Fruit fly (Drosophila melanogaster) whole organism, embryonic: ENCODE measurements around the gene CG13921.

Experiments
- Antp ChIP-seq: fragments of 200-800 bp; sonication (Bioruptor generic); optimal IDR thresholded peaks from 3 replicates; lab custom pipeline; 2016; ENCODE audit warnings: missing biosample characterization, missing genetic modification characterization
- Awh ChIP-seq: fragments of 200-800 bp; sonication (Bioruptor generic); IDR thresholded peaks from 2 replicates; pipeline ENCODE4, ENCODE4 v1.3.6; 2022; ENCODE audit warnings: missing biosample characterization, missing genetic modification characterization
- B-H2 ChIP-seq: fragments of 200-800 bp; sonication (Bioruptor generic); optimal IDR thresholded peaks from 2 replicates; lab custom pipeline; 2018; ENCODE audit warnings: missing biosample characterization, mild to moderate bottlenecking, missing genetic modification characterization
- Bgb ChIP-seq: fragments of 200-800 bp; sonication (Bioruptor generic); IDR thresholded peaks from 2 replicates; pipeline ENCODE4 v1.3.6; 2022; ENCODE audit warnings: missing biosample characterization, missing genetic modification characterization; ENCODE audit not compliant: partially characterized antibody
- BtbVII ChIP-seq: fragments of 200-800 bp; sonication (Bioruptor generic); optimal IDR thresholded peaks from 3 replicates; lab custom pipeline; 2017; ENCODE audit warnings: missing biosample characterization, mild to moderate bottlenecking, missing genetic modification characterization
- Bteb2 ChIP-seq: fragments of 200-800 bp; sonication (Bioruptor generic); optimal IDR thresholded peaks from 2 replicates; lab custom pipeline; 2016; ENCODE audit warnings: missing biosample characterization, missing genetic modification characterization
- CG1233 ChIP-seq: fragments of 200-800 bp; sonication (Bioruptor generic); optimal IDR thresholded peaks from 4 replicates; lab custom pipeline; 2018; ENCODE audit warnings: missing biosample characterization, mild to moderate bottlenecking, missing genetic modification characterization
- CG12769 ChIP-seq: fragments of 200-800 bp; sonication (Bioruptor generic); optimal IDR thresholded peaks from 2 replicates; lab custom pipeline; 2019; ENCODE audit warnings: missing biosample characterization, mild to moderate bottlenecking, missing genetic modification characterization, moderate library complexity
- CG14860 ChIP-seq: fragments of 200-800 bp; sonication (Bioruptor generic); IDR thresholded peaks from 3 replicates; pipeline ENCODE4 v1.3.6; 2022; ENCODE audit warnings: missing biosample characterization, missing genetic modification characterization; ENCODE audit not compliant: partially characterized antibody
- CG1647 ChIP-seq: fragments of 200-800 bp; sonication (Bioruptor generic); optimal IDR thresholded peaks from 3 replicates; lab custom pipeline; 2016; ENCODE audit warnings: missing biosample characterization, missing genetic modification characterization
- CG16779 ChIP-seq: fragments of 200-800 bp; sonication (Bioruptor generic); IDR thresholded peaks from 2 replicates; pipeline ENCODE4 v1.3.6; 2022; ENCODE audit warnings: missing biosample characterization, missing genetic modification characterization
- CG17186 ChIP-seq: fragments of 200-800 bp; sonication (Bioruptor generic); optimal IDR thresholded peaks from 3 replicates; lab custom pipeline; 2017; ENCODE audit warnings: missing biosample characterization, missing genetic modification reagents, missing genetic modification characterization
- CG2116 ChIP-seq: fragments of 200-800 bp; sonication (Bioruptor generic); optimal IDR thresholded peaks from 3 replicates; lab custom pipeline; 2018; ENCODE audit warnings: missing biosample characterization, mild to moderate bottlenecking, missing genetic modification characterization
- CG31441 ChIP-seq: fragments of 200-800 bp; sonication (Bioruptor generic); IDR thresholded peaks from 2 replicates; pipeline ENCODE4 v1.3.6; 2022; ENCODE audit warnings: missing biosample characterization, missing genetic modification characterization
- CG32532 ChIP-seq: fragments of 200-800 bp; sonication (Bioruptor generic); IDR thresholded peaks from 2 replicates; pipeline ENCODE4 v1.3.6; 2022; ENCODE audit warnings: missing biosample characterization, missing genetic modification characterization
- CG34422 ChIP-seq: fragments of 200-800 bp; sonication (Bioruptor generic); IDR thresholded peaks from 3 replicates; pipeline ENCODE4 v1.3.6; 2022; ENCODE audit warnings: missing biosample characterization, missing genetic modification characterization
- CG6689 ChIP-seq: fragments of 200-800 bp; sonication (Bioruptor generic); IDR thresholded peaks from 2 replicates; pipeline ENCODE4 v1.3.6; 2022; ENCODE audit warnings: missing biosample characterization, missing genetic modification characterization
- Camta ChIP-seq: fragments of 200-800 bp; sonication (Bioruptor generic); optimal IDR thresholded peaks from 2 replicates; lab custom pipeline; 2016; ENCODE audit warnings: missing biosample characterization, missing genetic modification characterization
- Dbx ChIP-seq: fragments of 200-800 bp; sonication (Bioruptor generic); IDR thresholded peaks from 3 replicates; pipeline ENCODE4 v1.3.6; 2022; ENCODE audit warnings: missing biosample characterization, missing genetic modification characterization
- Drgx ChIP-seq: fragments of 200-800 bp; sonication (Bioruptor generic); IDR thresholded peaks from 2 replicates; pipeline ENCODE4 v1.3.6; 2022; ENCODE audit warnings: missing biosample characterization, missing genetic modification characterization
- Fer1 ChIP-seq: fragments of 200-800 bp; sonication (Bioruptor generic); optimal IDR thresholded peaks from 2 replicates; lab custom pipeline; 2017; ENCODE audit warnings: missing biosample characterization, mild to moderate bottlenecking, missing genetic modification characterization
- Fer2 ChIP-seq: fragments of 200-800 bp; sonication (Bioruptor generic); optimal IDR thresholded peaks from 2 replicates; lab custom pipeline; 2018; ENCODE audit warnings: missing biosample characterization, mild to moderate bottlenecking, missing genetic modification characterization, moderate library complexity
- Hmr ChIP-seq: fragments of 200-800 bp; sonication (Bioruptor generic); optimal IDR thresholded peaks from 3 replicates; lab custom pipeline; 2017; ENCODE audit warnings: mild to moderate bottlenecking, missing biosample characterization, missing genetic modification reagents, missing genetic modification characterization
- MESR4 ChIP-seq: fragments of 200-800 bp; sonication (Bioruptor generic); optimal IDR thresholded peaks from 2 replicates; lab custom pipeline; 2018; ENCODE audit warnings: missing biosample characterization, mild to moderate bottlenecking, missing genetic modification characterization, moderate library complexity
- MTF-1 ChIP-seq: fragments of 200-800 bp; sonication (Bioruptor generic); optimal IDR thresholded peaks from 2 replicates; lab custom pipeline; 2018; ENCODE audit warnings: missing biosample characterization, mild to moderate bottlenecking, missing genetic modification characterization, borderline replicate concordance
- Pdp1 ChIP-seq, 2 experiments: fragments of 200-800 bp; sonication (Bioruptor generic); optimal IDR thresholded peaks; 3 replicates each; lab custom pipeline; 2016; ENCODE audit warnings: missing biosample characterization in 2 of 2, missing genetic modification characterization in 2 of 2, mild to moderate bottlenecking in 1 of 2, moderate library complexity in 1 of 2
- Sry-δ ChIP-seq: fragments of 200-800 bp; sonication (Bioruptor generic); optimal IDR thresholded peaks from 2 replicates; lab custom pipeline; 2016; ENCODE audit warnings: missing biosample characterization, missing genetic modification characterization
- ato ChIP-seq: fragments of 200-800 bp; sonication (Bioruptor generic); IDR thresholded peaks from 2 replicates; pipeline ENCODE4 v1.3.6; 2022; ENCODE audit warnings: missing biosample characterization, missing genetic modification characterization; ENCODE audit not compliant: partially characterized antibody
- bowl ChIP-seq: fragments of 200-800 bp; sonication (Bioruptor generic); IDR thresholded peaks from 2 replicates; pipeline ENCODE4 v1.3.6; 2022; ENCODE audit warnings: missing biosample characterization, missing genetic modification characterization
- disco-r ChIP-seq: fragments of 200-800 bp; sonication (Bioruptor generic); optimal IDR thresholded peaks from 2 replicates; lab custom pipeline; 2016; ENCODE audit warnings: missing biosample characterization, missing genetic modification characterization
- dmrt99B ChIP-seq: fragments of 200-800 bp; sonication (Bioruptor generic); optimal IDR thresholded peaks from 2 replicates; lab custom pipeline; 2018; ENCODE audit warnings: missing biosample characterization, mild to moderate bottlenecking, missing genetic modification characterization, moderate library complexity
- eyg ChIP-seq: fragments of 200-800 bp; sonication (Bioruptor generic); optimal IDR thresholded peaks from 3 replicates; lab custom pipeline; 2016; ENCODE audit warnings: missing biosample characterization, missing genetic modification characterization
- fd3F ChIP-seq: fragments of 200-800 bp; sonication (Bioruptor generic); optimal IDR thresholded peaks from 2 replicates; lab custom pipeline; 2018; ENCODE audit warnings: missing biosample characterization, mild to moderate bottlenecking, missing genetic modification characterization, moderate library complexity
- fd96Cb ChIP-seq: fragments of 200-800 bp; sonication (Bioruptor generic); optimal IDR thresholded peaks from 2 replicates; lab custom pipeline; 2018; ENCODE audit warnings: missing biosample characterization, mild to moderate bottlenecking, missing genetic modification characterization, moderate library complexity
- h ChIP-seq: fragments of >200 bp; optimal IDR thresholded peaks from 2 replicates; lab custom pipeline; 2017
- knrl ChIP-seq: fragments of 200-800 bp; sonication (Bioruptor generic); IDR thresholded peaks from 3 replicates; pipeline ENCODE4 v1.3.6; 2022; ENCODE audit warnings: missing biosample characterization, missing genetic modification characterization; ENCODE audit not compliant: partially characterized antibody
- lov ChIP-seq, 2 experiments: fragments of 200-800 bp in 1 of 2; fragments of >200 bp in 1 of 2; sonication (Bioruptor generic) in 1 of 2; IDR thresholded peaks in 1 of 2; optimal IDR thresholded peaks in 1 of 2; 2 replicates in 1 of 2; 3 replicates in 1 of 2; pipeline versions ENCODE4 v1.3.6 to Lab custom; 2017 to 2022; ENCODE audit warnings: missing biosample characterization in 1 of 2, missing genetic modification characterization in 1 of 2
- maf-S ChIP-seq: fragments of 200-800 bp; sonication (Bioruptor generic); optimal IDR thresholded peaks from 2 replicates; lab custom pipeline; 2016; ENCODE audit warnings: missing biosample characterization, missing genetic modification characterization
- nom ChIP-seq: fragments of 200-800 bp; sonication (Bioruptor generic); optimal IDR thresholded peaks from 2 replicates; lab custom pipeline; 2017; ENCODE audit warnings: missing biosample characterization, missing genetic modification characterization, mild to moderate bottlenecking, moderate library complexity, missing genetic modification reagents
- oc ChIP-seq: fragments of 200-800 bp; sonication (Bioruptor generic); optimal IDR thresholded peaks from 2 replicates; lab custom pipeline; 2018; ENCODE audit warnings: missing biosample characterization, mild to moderate bottlenecking, missing genetic modification characterization, moderate library complexity
- odd ChIP-seq: fragments of 200-800 bp; sonication (Bioruptor generic); optimal IDR thresholded peaks from 2 replicates; lab custom pipeline; 2017; ENCODE audit warnings: missing biosample characterization, mild to moderate bottlenecking, missing genetic modification characterization
- pros ChIP-seq: fragments of 200-800 bp; sonication (Bioruptor generic); optimal IDR thresholded peaks from 3 replicates; lab custom pipeline; 2019; ENCODE audit warnings: missing biosample characterization, mild to moderate bottlenecking, missing genetic modification characterization, moderate library complexity
- sd ChIP-seq: fragments of 200-800 bp; sonication (Bioruptor generic); optimal IDR thresholded peaks from 3 replicates; lab custom pipeline; 2018; ENCODE audit warnings: missing biosample characterization, mild to moderate bottlenecking, missing genetic modification characterization, moderate library complexity
- slbo ChIP-seq: fragments of 200-800 bp; sonication (Bioruptor generic); IDR thresholded peaks from 2 replicates; pipeline ENCODE4 v1.3.6; 2022; ENCODE audit warnings: missing biosample characterization, missing genetic modification characterization
- so ChIP-seq: fragments of 200-800 bp; sonication (Bioruptor generic); IDR thresholded peaks from 3 replicates; pipeline ENCODE4 v1.3.6; 2022; ENCODE audit warnings: missing biosample characterization, missing genetic modification characterization
- ttk ChIP-seq: fragments of 200-800 bp; sonication (Bioruptor generic); IDR thresholded peaks from 2 replicates; pipeline ENCODE4 v2.1.2; 2022; ENCODE audit warnings: missing biosample characterization, missing genetic modification characterization
- usp ChIP-seq: fragments of >200 bp; optimal IDR thresholded peaks from 2 replicates; lab custom pipeline; 2017; ENCODE audit warnings: missing biosample characterization, missing genetic modification characterization

Gene CG13921

DNA sequence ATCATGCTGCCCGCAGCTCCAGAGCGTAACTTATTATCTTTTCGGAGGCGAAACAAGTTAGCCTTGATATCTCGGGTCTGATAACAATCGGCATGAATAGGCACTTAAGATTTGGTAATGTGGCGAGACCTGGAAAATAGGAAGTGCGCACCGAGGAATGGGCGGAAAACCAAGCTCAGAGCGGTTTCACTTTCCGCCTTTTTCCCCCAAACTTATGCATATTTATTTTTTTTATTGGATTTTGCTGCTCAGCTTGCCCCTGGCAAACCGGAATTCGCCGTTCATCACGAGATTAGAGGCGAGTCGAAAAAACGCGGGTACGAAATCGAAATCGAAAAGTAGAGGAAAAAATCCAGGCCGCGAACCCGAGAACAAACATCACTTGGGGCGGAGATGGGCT is 8.2 kb downstream of the CG13921 start (continued):
- TF ChIP-seq lov (optimal IDR thresholded peaks at IDR 0.05; lab: Kevin White, UChicago) (no peak), lov (GFP tag; IDR thresholded peaks at IDR 0.05; lab: Robert Waterston, UW) (0 out of 3 replicates have a peak, but pooled peaks have one; percentile 36), dmrt99B (tag; lab: Kevin White, UChicago) (no peak), Sry-δ (GFP tag; lab: Kevin White, UChicago) (no peak), Pdp1 (GFP tag; optimal IDR thresholded peaks at IDR 0.05; lab: Kevin White, UChicago) (no peak), slbo (GFP tag; lab: Robert Waterston, UW) (no peak)

DNA sequence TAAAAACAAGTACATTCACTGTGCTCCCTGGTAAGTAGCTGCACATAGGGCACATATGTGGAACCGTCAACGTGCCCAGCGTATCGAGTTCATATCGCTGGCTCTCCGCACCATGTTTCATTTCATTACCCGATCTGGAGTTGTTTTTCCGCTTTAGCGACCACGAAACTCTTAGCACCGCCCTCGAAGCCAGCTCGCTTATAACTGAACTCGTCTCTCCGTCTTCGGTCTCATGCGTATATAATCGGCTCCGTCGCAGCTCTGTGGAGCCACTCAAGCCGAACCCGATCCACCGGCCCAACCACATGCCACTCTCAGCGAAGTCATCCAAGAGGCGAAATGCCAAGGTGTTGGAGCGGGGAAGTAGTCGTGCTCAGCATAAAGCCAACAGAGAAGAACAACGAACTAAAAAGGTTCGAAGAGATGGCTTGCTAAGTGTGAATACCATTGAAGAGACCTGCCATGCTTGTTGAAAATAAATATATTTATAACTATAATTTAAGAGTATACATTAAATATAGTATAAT is 8.8 kb downstream of the CG13921 start, which contains the start of gene Cht2:
TSS of gene Cht2 (minus strand) at position 477 of the 527 bp plus-strand sequence.
- TF ChIP-seq CG17186 (GFP tag; lab: Kevin White, UChicago) (no peak), Dbx (0 out of 3 replicates have a peak, but pooled peaks have one; percentile 20), h (no peak), CG2116 (GFP tag; lab: Kevin White, UChicago) (no peak), CG14860 (GFP tag; lab: Robert Waterston, UW) (no peak), CG1233 (no peak), oc (peak; percentile 11), CG34422 (peak; percentile 51; the same call in 1 of the 3 replicates), eyg (no peak), fd96Cb (tag; lab: Kevin White, UChicago) (no peak), Antp (GFP tag; lab: Kevin White, UChicago) (no peak), usp (GFP tag; lab: Kevin White, UChicago) (no peak), bowl (GFP tag; lab: Robert Waterston, UW) (no peak), CG6689 (GFP tag; lab: Robert Waterston, UW) (0 out of 2 replicates have a peak, but pooled peaks have one; percentile 8), CG31441 (no peak), CG1647 (no peak), Camta (GFP tag; lab: Kevin White, UChicago) (no peak), ttk (GFP tag; lab: Robert Waterston, UW) (no peak), Bteb2 (GFP tag; lab: Kevin White, UChicago) (no peak), CG12769 (tag; lab: Kevin White, UChicago) (peak; percentile 70), sd (peak; percentile 83), maf-S (GFP tag; lab: Kevin White, UChicago) (no peak), Bgb (GFP tag; lab: Robert Waterston, UW) (0 out of 2 replicates have a peak, but pooled peaks have one; percentile 29), Hmr (GFP tag; lab: Kevin White, UChicago) (peak; percentile 9), MESR4 (no peak), disco-r (GFP tag; lab: Kevin White, UChicago) (no peak), CG32532 (no peak), Awh (no peak), Pdp1 (GFP tag; optimal IDR thresholded peaks at IDR 0.05; lab: Kevin White, UChicago) (no peak), Drgx (GFP tag; lab: Robert Waterston, UW) (peak; percentile 42; the same call in 1 of the 2 replicates), so (GFP tag; lab: Robert Waterston, UW) (no peak), ato (GFP tag; lab: Robert Waterston, UW) (no peak), odd (GFP tag; lab: Kevin White, UChicago) (no peak), CG16779 (GFP tag; lab: Robert Waterston, UW) (0 out of 2 replicates have a peak, but pooled peaks have one; percentile 11), fd3F (GFP tag; lab: Kevin White, UChicago) (no peak), nom (GFP tag; lab: Kevin White, UChicago) (peak; percentile 52), BtbVII (no peak), pros (GFP tag; lab: Kevin White, UChicago) (peak; percentile 91), Fer1 (no peak), B-H2 (GFP tag; lab: Kevin White, UChicago) (no peak), knrl (GFP tag; lab: Robert Waterston, UW) (no peak), slbo (GFP tag; lab: Robert Waterston, UW) (no peak), Fer2 (no peak), MTF-1 (GFP tag; lab: Kevin White, UChicago) (no peak)
